Worm (Caenorhabditis elegans): ENCODE results near the gene K07E3.9.

DNA sequence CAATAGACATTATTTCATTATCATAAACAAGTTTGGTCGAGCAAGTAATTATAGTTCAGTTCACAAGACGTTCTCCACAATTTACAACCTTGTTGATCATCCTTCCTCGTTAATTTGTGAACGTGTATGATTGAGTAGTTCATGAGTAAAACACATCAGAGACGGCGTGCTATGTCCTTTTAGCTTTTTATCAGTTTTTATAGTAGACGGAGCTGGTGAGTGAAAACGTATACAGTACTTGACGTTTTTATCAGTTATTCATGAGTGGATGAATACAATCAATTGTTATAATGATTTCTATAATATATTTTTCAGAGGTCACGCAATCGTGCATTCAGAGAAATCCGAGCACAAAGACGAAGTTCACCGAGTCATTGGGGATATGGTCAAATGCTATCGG lies 29.1 kb upstream of the K07E3.9 start:
- TF ChIP-seq ztf-23 (GFP tag; IDR thresholded peaks at IDR 0.05): no peak
- no peak for TF ChIP-seq med-1 (GFP tag; optimal IDR thresholded peaks at IDR 0.05; ENCODE audit: insufficient read depth)
- TF ChIP-seq klf-2 (GFP tag; conservative IDR thresholded peaks at IDR 0.05): no peak
- TF ChIP-seq T22C8.4 (GFP tag; IDR thresholded peaks at IDR 0.05): no peak
- TF ChIP-seq flt-1 (GFP tag; IDR thresholded peaks at IDR 0.05): no peak
